Worm (Caenorhabditis elegans) whole organism, L1 larva: Measurements from ENCODE around the gene F34D10.9.
A peak's percentile ranks its signal among the peaks of the same experiment; 100 is the strongest.

Experiments used
- aha-1 ChIP-seq: fragments of 150-350 bp; optimal IDR thresholded peaks from 2 replicates; lab custom pipeline; 2014; ENCODE audit warnings: missing biosample characterization, missing genetic modification characterization
- ceh-8 ChIP-seq: fragments of 200-800 bp; sonication (Bioruptor generic); optimal IDR thresholded peaks from 2 replicates; lab custom pipeline; 2018; ENCODE audit warnings: mild to moderate bottlenecking, missing genetic modification characterization, moderate library complexity, missing compliant biosample characterization
- ceh-90 ChIP-seq: sonication (generic microtip); optimal IDR thresholded peaks from 2 replicates; lab custom pipeline; 2016; ENCODE audit warnings: missing genetic modification characterization, missing compliant biosample characterization
- ces-1 ChIP-seq: fragments of 150-350 bp; optimal IDR thresholded peaks from 2 replicates; lab custom pipeline; 2014; ENCODE audit warnings: missing biosample characterization, missing genetic modification reagents, missing genetic modification characterization
- efl-1 ChIP-seq, 4 experiments: fragments of 150-350 bp; optimal IDR thresholded peaks in 3 of 4; peaks in 1 of 4; 1 replicate in 1 of 4; 2 replicates in 3 of 4; lab custom pipeline; 2014; ENCODE audit warnings: missing biosample characterization in 2 of 4, missing genetic modification characterization in 2 of 4, missing genetic modification reagents in 2 of 4
- egl-13 ChIP-seq: sonication (generic microtip); optimal IDR thresholded peaks from 2 replicates; lab custom pipeline; 2016; ENCODE audit warnings: missing genotype, missing genetic modification reagents, missing genetic modification characterization, missing compliant biosample characterization
- egl-27 ChIP-seq, 2 experiments: fragments of 150-350 bp in 1 of 2; sonication (generic microtip); optimal IDR thresholded peaks; 3 replicates each; lab custom pipeline; 2017 to 2018; ENCODE audit warnings: missing biosample characterization in 2 of 2, missing genetic modification characterization in 2 of 2, missing genetic modification reagents in 2 of 2
- elt-2 ChIP-seq: sonication (generic microtip); optimal IDR thresholded peaks from 2 replicates; lab custom pipeline; 2016; ENCODE audit warnings: missing genetic modification characterization, mild to moderate bottlenecking, inconsistent platforms, missing compliant biosample characterization, missing genetic modification reagents
- elt-3 ChIP-seq, 6 experiments: fragments of 150-350 bp in 1 of 6; sonication (generic microtip); optimal IDR thresholded peaks; 2 replicates each; lab custom pipeline; 2017 to 2018; ENCODE audit warnings: missing biosample characterization in 6 of 6, missing genetic modification characterization in 6 of 6, inconsistent platforms in 1 of 6
- fkh-4 ChIP-seq: sonication (generic microtip); optimal IDR thresholded peaks from 2 replicates; lab custom pipeline; 2016; ENCODE audit warnings: missing compliant biosample characterization, missing genetic modification characterization, borderline replicate concordance
- fkh-8 ChIP-seq: sonication (generic microtip); optimal IDR thresholded peaks from 2 replicates; lab custom pipeline; 2016; ENCODE audit warnings: mild to moderate bottlenecking, missing genetic modification characterization, missing compliant biosample characterization
- isw-1 ChIP-seq: fragments of 200-800 bp; sonication (Bioruptor generic); IDR thresholded peaks from 2 replicates; pipeline ENCODE4 v1.3.6; 2022; ENCODE audit warnings: missing genetic modification characterization, missing compliant biosample characterization
- lin-14 ChIP-seq: fragments of 200-800 bp; sonication (Bioruptor generic); optimal IDR thresholded peaks from 2 replicates; lab custom pipeline; 2018; ENCODE audit warnings: mild to moderate bottlenecking, missing genetic modification characterization, moderate library complexity, missing compliant biosample characterization
- lin-35 ChIP-seq, 2 experiments: fragments of 150-350 bp; optimal IDR thresholded peaks; 2 replicates each; lab custom pipeline; 2014; ENCODE audit warnings: missing biosample characterization in 2 of 2, missing genetic modification characterization in 2 of 2, missing genetic modification reagents in 2 of 2
- mef-2 ChIP-seq: fragments of 150-350 bp; optimal IDR thresholded peaks from 2 replicates; lab custom pipeline; 2014; ENCODE audit warnings: missing biosample characterization, missing genetic modification characterization
- nhr-19 ChIP-seq: fragments of 200-800 bp; sonication (Bioruptor generic); conservative IDR thresholded peaks from 2 replicates; pipeline ENCODE4 v1.3.6; 2022; ENCODE audit warnings: missing genetic modification characterization, missing compliant biosample characterization
- nhr-28 ChIP-seq: fragments of 150-350 bp; optimal IDR thresholded peaks from 2 replicates; lab custom pipeline; 2014; ENCODE audit warnings: missing biosample characterization, missing genetic modification characterization
- nhr-47 ChIP-seq: sonication (generic microtip); optimal IDR thresholded peaks from 2 replicates; lab custom pipeline; 2016; ENCODE audit warnings: mild to moderate bottlenecking, missing genetic modification characterization, moderate library complexity, missing compliant biosample characterization
- nhr-71 ChIP-seq: sonication (generic microtip); optimal IDR thresholded peaks from 2 replicates; lab custom pipeline; 2016; ENCODE audit warnings: mild to moderate bottlenecking, missing genetic modification characterization, moderate library complexity, missing compliant biosample characterization
- nhr-76 ChIP-seq: sonication (generic microtip); optimal IDR thresholded peaks from 2 replicates; lab custom pipeline; 2017; ENCODE audit warnings: missing biosample characterization, missing genetic modification characterization
- nhr-77 ChIP-seq: fragments of 150-350 bp; optimal IDR thresholded peaks from 2 replicates; lab custom pipeline; 2014; ENCODE audit warnings: missing biosample characterization, missing genetic modification characterization
- nhr-84 ChIP-seq: sonication (generic microtip); optimal IDR thresholded peaks from 2 replicates; lab custom pipeline; 2017; ENCODE audit warnings: missing biosample characterization, missing genetic modification characterization
- nhr-90 ChIP-seq: sonication (generic microtip); optimal IDR thresholded peaks from 2 replicates; lab custom pipeline; 2016; ENCODE audit warnings: mild to moderate bottlenecking, missing genetic modification characterization, missing compliant biosample characterization; ENCODE audit not compliant: poor library complexity
- pax-3 ChIP-seq: fragments of 200-800 bp; sonication (Bioruptor generic); optimal IDR thresholded peaks from 2 replicates; lab custom pipeline; 2018; ENCODE audit warnings: mild to moderate bottlenecking, missing genetic modification characterization, moderate library complexity, missing compliant biosample characterization
- pqm-1 ChIP-seq: sonication (generic microtip); optimal IDR thresholded peaks from 3 replicates; lab custom pipeline; 2017; ENCODE audit warnings: missing biosample characterization, missing genetic modification characterization
- skn-1 ChIP-seq: fragments of 150-350 bp; optimal IDR thresholded peaks from 2 replicates; lab custom pipeline; 2014; ENCODE audit warnings: missing biosample characterization, missing genetic modification characterization
- snpc-4 ChIP-seq: fragments of 150-350 bp; optimal IDR thresholded peaks from 2 replicates; lab custom pipeline; 2014; ENCODE audit warnings: missing biosample characterization, missing genetic modification characterization
- snu-23 ChIP-seq: sonication (generic microtip); optimal IDR thresholded peaks from 2 replicates; lab custom pipeline; 2016; ENCODE audit warnings: missing genetic modification characterization, missing compliant biosample characterization
- tbx-2 ChIP-seq: sonication (generic microtip); optimal IDR thresholded peaks from 2 replicates; lab custom pipeline; 2016; ENCODE audit warnings: missing genetic modification characterization, missing compliant biosample characterization
- tlp-1 ChIP-seq: fragments of 150-350 bp; optimal IDR thresholded peaks from 2 replicates; lab custom pipeline; 2014; ENCODE audit warnings: missing biosample characterization, missing genetic modification characterization
- unc-30 ChIP-seq: sonication (generic microtip); optimal IDR thresholded peaks from 2 replicates; lab custom pipeline; 2017; ENCODE audit warnings: missing biosample characterization, missing genetic modification characterization
- vab-15 ChIP-seq: sonication (generic microtip); optimal IDR thresholded peaks from 2 replicates; lab custom pipeline; 2017; ENCODE audit warnings: missing genotype, mild to moderate bottlenecking, missing genetic modification characterization, missing compliant biosample characterization
- xbp-1 ChIP-seq: sonication (generic microtip); optimal IDR thresholded peaks from 2 replicates; lab custom pipeline; 2016; ENCODE audit warnings: missing genetic modification characterization, missing compliant biosample characterization

Gene F34D10.9

ce11 chrIII:3773173-3773572 lies 43.8 kb upstream of the F34D10.9 start, which contains the start of gene lec-4 (continued):
- peak; percentile 22 for TF ChIP-seq xbp-1 (tag; lab: Kevin White, UChicago)
- TF ChIP-seq elt-3 (tag; optimal IDR thresholded peaks at IDR 0.05; lab: Kevin White, UChicago): peak in 2 of 6 experiments; percentile 5 to 25
- peak; percentile 18 for TF ChIP-seq nhr-77 (tag; lab: Kevin White, UChicago)
- TF ChIP-seq tbx-2 (tag; lab: Kevin White, UChicago): peak; percentile 30
- peak; percentile 47 for TF ChIP-seq nhr-71
- TF ChIP-seq tlp-1 (tag; lab: Kevin White, UChicago): no peak

ce11 chrIII:3768200-3768599 lies 38.8 kb upstream of the F34D10.9 start, which contains the start of gene gmeb-3:
Gene gmeb-3, plus strand, starts transcription at chrIII:3768500.
- TF ChIP-seq snu-23 (GFP tag; lab: Kevin White, UChicago) (no peak), vab-15 (tag; lab: Kevin White, UChicago) (no peak), egl-27 (tag; optimal IDR thresholded peaks at IDR 0.05; lab: Kevin White, UChicago) (no peak), nhr-71 (no peak), nhr-47 (tag; lab: Kevin White, UChicago) (no peak), pax-3 (tag; lab: Kevin White, UChicago) (no peak), nhr-90 (no peak), skn-1 (tag; lab: Kevin White, UChicago) (no peak), elt-3 (tag; optimal IDR thresholded peaks at IDR 0.05; lab: Kevin White, UChicago) (no peak), nhr-76 (tag; lab: Kevin White, UChicago) (no peak), nhr-19 (no peak), fkh-4 (tag; lab: Kevin White, UChicago) (no peak), pqm-1 (tag; lab: Kevin White, UChicago) (no peak), ces-1 (GFP tag; lab: Kevin White, UChicago) (no peak), nhr-84 (no peak), unc-30 (tag; lab: Kevin White, UChicago) (no peak), nhr-28 (no peak), egl-13 (tag; lab: Kevin White, UChicago) (no peak)

- peak; percentile 88 for TF ChIP-seq ceh-8 (GFP tag; lab: Kevin White, UChicago)
- TF ChIP-seq lin-14 (GFP tag; lab: Kevin White, UChicago): no peak
- TF ChIP-seq fkh-8 (tag; lab: Kevin White, UChicago): peak; percentile 14
- TF ChIP-seq nhr-71: peak; percentile 33
- TF ChIP-seq aha-1 (tag; lab: Kevin White, UChicago): no peak
Observed at ce11 chrIII:3765460-3765859, 36.0 kb upstream of the F34D10.9 start, which contains the start of gene C44F1.1. Gene C44F1.1, minus strand, starts transcription at chrIII:3765560.

ce11 chrIII:3764584-3764983 lies 35.2 kb upstream of the F34D10.9 start:
- peak; percentile 0 for TF ChIP-seq snpc-4 (tag; lab: Kevin White, UChicago)
- no peak for TF ChIP-seq ceh-90 (tag; lab: Kevin White, UChicago)

- TF ChIP-seq efl-1 (optimal IDR thresholded peaks at IDR 0.05; lab: Kevin White, UChicago) (no peak), efl-1 (GFP tag; optimal IDR thresholded peaks at IDR 0.05 in 1 of 2; lab: Kevin White, UChicago) (peak in 1 of 2 experiments; percentile 67), elt-2 (tag; lab: Kevin White, UChicago) (peak; percentile 24), isw-1 (no peak), nhr-76 (tag; lab: Kevin White, UChicago) (no peak), lin-35 (GFP tag; optimal IDR thresholded peaks at IDR 0.05; lab: Kevin White, UChicago) (peak in 1 of 2 experiments; percentile 27), mef-2 (tag; lab: Kevin White, UChicago) (no peak), nhr-84 (no peak), pqm-1 (tag; lab: Kevin White, UChicago) (no peak)
Observed at ce11 chrIII:3764043-3764442, 34.6 kb upstream of the F34D10.9 start.
